Worm (Caenorhabditis elegans): ENCODE data around the gene F54H5.2.
A peak's percentile ranks its signal among the peaks of the same experiment; 100 is the strongest.

DNA sequence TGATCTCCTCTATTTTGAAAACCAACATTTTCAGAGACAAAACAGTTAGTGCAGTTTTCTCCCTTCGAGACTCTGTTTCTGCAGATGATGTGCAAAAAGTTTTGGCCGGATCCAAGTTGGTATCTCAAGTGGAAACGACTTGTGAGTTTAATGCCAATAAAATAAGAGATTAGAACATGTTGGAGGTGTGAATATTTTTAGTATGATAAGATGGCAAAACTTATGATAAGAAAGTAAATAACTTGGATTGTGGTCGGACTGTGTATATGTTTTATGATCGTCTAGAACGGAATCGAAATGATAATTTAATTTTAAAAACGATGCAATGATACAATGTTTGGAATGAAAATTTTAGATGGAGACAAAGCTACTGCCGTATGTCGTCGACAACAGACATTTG lies 4.7 kb downstream of the F54H5.2 start:
- TF ChIP-seq sea-2 (GFP tag; optimal IDR thresholded peaks at IDR 0.05) (no peak), nhr-11 (tag; optimal IDR thresholded peaks at IDR 0.05) (no peak), pha-4 (tag; optimal IDR thresholded peaks at IDR 0.05) (no peak), nhr-76 (tag; optimal IDR thresholded peaks at IDR 0.05) (no peak), elt-1 (tag; optimal IDR thresholded peaks at IDR 0.05) (no peak), tbx-2 (tag; optimal IDR thresholded peaks at IDR 0.05) (no peak), unc-62 (GFP tag; optimal IDR thresholded peaks at IDR 0.05) (no peak), ztf-4 (tag; optimal IDR thresholded peaks at IDR 0.05) (no peak), elt-2 (tag; optimal IDR thresholded peaks at IDR 0.05) (peak; percentile 54), fos-1 (tag; optimal IDR thresholded peaks at IDR 0.05) (no peak), skn-1 (tag; optimal IDR thresholded peaks at IDR 0.05) (no peak), ceh-9 (tag; optimal IDR thresholded peaks at IDR 0.05) (no peak), ceh-28 (tag; optimal IDR thresholded peaks at IDR 0.05) (no peak), nhr-237 (tag; optimal IDR thresholded peaks at IDR 0.05) (no peak)

Measured in whole organism, L3 larva.